Worm (Caenorhabditis elegans) whole organism, young adult: ENCODE data around the gene srj-24.

Source experiments
- F55B11.4 ChIP-seq: sonication (generic microtip); optimal IDR thresholded peaks from 2 replicates; lab custom pipeline; 2016; ENCODE audit warnings: missing compliant biosample characterization, missing genetic modification characterization, borderline replicate concordance; ENCODE audit not compliant: insufficient read depth
- F57C9.4 ChIP-seq: sonication (generic microtip); optimal IDR thresholded peaks from 2 replicates; lab custom pipeline; 2017; ENCODE audit warnings: mild to moderate bottlenecking, missing genetic modification characterization, missing compliant biosample characterization
- T07F8.4 ChIP-seq: sonication (generic microtip); optimal IDR thresholded peaks from 2 replicates; lab custom pipeline; 2016; ENCODE audit warnings: mild to moderate bottlenecking, missing genetic modification characterization, moderate library complexity, missing compliant biosample characterization
- bed-1 ChIP-seq: fragments of 200-800 bp; sonication (Bioruptor generic); IDR thresholded peaks from 2 replicates; pipeline ENCODE4 v1.3.6; 2022; ENCODE audit warnings: missing genetic modification reagents, missing genetic modification characterization, missing compliant biosample characterization
- hrde-1 ChIP-seq: sonication (generic microtip); optimal IDR thresholded peaks from 2 replicates; lab custom pipeline; 2016; ENCODE audit warnings: missing genetic modification characterization, mild to moderate bottlenecking, missing compliant biosample characterization, moderate library complexity, missing genotype, missing genetic modification reagents, borderline replicate concordance
- madf-3 ChIP-seq: fragments of 200-800 bp; sonication (Bioruptor generic); IDR thresholded peaks from 2 replicates; pipeline ENCODE4 v1.3.6; 2022; ENCODE audit warnings: missing genetic modification reagents, missing genetic modification characterization, missing compliant biosample characterization
- snpc-4 ChIP-seq, 5 experiments: fragments of 150-350 bp in 1 of 5; sonication (generic microtip) in 4 of 5; optimal IDR thresholded peaks; 2 replicates each; lab custom pipeline; 2014 to 2018; ENCODE audit warnings: missing genetic modification characterization in 5 of 5, missing biosample characterization in 3 of 5, antibody characterized with exemption in 2 of 5, mild to moderate bottlenecking in 2 of 5, missing compliant biosample characterization in 2 of 5, missing genotype in 2 of 5, moderate library complexity in 2 of 5, missing genetic modification reagents in 1 of 5
- unc-62 ChIP-seq: fragments of 150-350 bp; optimal IDR thresholded peaks from 2 replicates; lab custom pipeline; 2014; ENCODE audit warnings: missing biosample characterization, missing genetic modification reagents, missing genetic modification characterization

- TF ChIP-seq madf-3 (GFP tag; lab: Robert Waterston, UW) = no peak
- TF ChIP-seq bed-1 (GFP tag; lab: Robert Waterston, UW) = no peak
- TF ChIP-seq hrde-1 (tag; lab: Kevin White, UChicago) = no peak
- no peak for TF ChIP-seq F55B11.4 (tag; lab: Kevin White, UChicago)
- no peak for TF ChIP-seq T07F8.4 (tag; lab: Kevin White, UChicago)
- no peak for TF ChIP-seq snpc-4 (GFP tag; optimal IDR thresholded peaks at IDR 0.05; lab: Kevin White, UChicago)
- no peak for TF ChIP-seq snpc-4 (tag; optimal IDR thresholded peaks at IDR 0.05; lab: Kevin White, UChicago)
- TF ChIP-seq F57C9.4 (tag; lab: Kevin White, UChicago) = no peak
- no peak for TF ChIP-seq unc-62 (GFP tag; lab: Kevin White, UChicago)
These were observed 18.9 kb downstream of the srj-24 start, which contains the start of gene srbc-40 for ce11 chrV:719731-720130.
